Worm (Caenorhabditis elegans) whole organism, mixed stage, embryonic: ENCODE measurements around the gene ora-1.

Experiments
- M03D4.4 ChIP-seq: sonication (generic microtip); optimal IDR thresholded peaks from 2 replicates; lab custom pipeline; 2017; ENCODE audit warnings: mild to moderate bottlenecking, missing genetic modification characterization, missing compliant biosample characterization
- bed-3 ChIP-seq: fragments of 200-800 bp; sonication (Bioruptor generic); optimal IDR thresholded peaks from 3 replicates; lab custom pipeline; 2018; ENCODE audit warnings: mild to moderate bottlenecking, missing genetic modification characterization, moderate library complexity, missing compliant biosample characterization
- blmp-1 ChIP-seq: fragments of 150-350 bp; optimal IDR thresholded peaks from 2 replicates; lab custom pipeline; 2014; ENCODE audit warnings: missing biosample characterization, missing genetic modification characterization
- ceh-39 ChIP-seq: fragments of 150-350 bp; optimal IDR thresholded peaks from 2 replicates; lab custom pipeline; 2014; ENCODE audit warnings: missing biosample characterization, missing genetic modification characterization
- ceh-83 ChIP-seq: fragments of 200-800 bp; sonication (Bioruptor generic); optimal IDR thresholded peaks from 2 replicates; lab custom pipeline; 2018; ENCODE audit warnings: mild to moderate bottlenecking, missing genetic modification characterization, missing compliant biosample characterization
- cnd-1 ChIP-seq: fragments of 200-800 bp; sonication (Bioruptor generic); optimal IDR thresholded peaks from 2 replicates; lab custom pipeline; 2018; ENCODE audit warnings: mild to moderate bottlenecking, missing genetic modification characterization, missing compliant biosample characterization
- drap-1 ChIP-seq: fragments of 200-800 bp; sonication (Bioruptor generic); optimal IDR thresholded peaks from 3 replicates; lab custom pipeline; 2018; ENCODE audit warnings: mild to moderate bottlenecking, missing genetic modification characterization, missing compliant biosample characterization
- elt-1 ChIP-seq: sonication (generic microtip); optimal IDR thresholded peaks from 2 replicates; lab custom pipeline; 2017; ENCODE audit warnings: missing genetic modification characterization, mild to moderate bottlenecking, missing compliant biosample characterization, antibody characterized with exemption, moderate library complexity, borderline replicate concordance; ENCODE audit not compliant: insufficient read depth
- elt-3 ChIP-seq: fragments of 150-350 bp; optimal IDR thresholded peaks from 2 replicates; lab custom pipeline; 2014; ENCODE audit warnings: missing biosample characterization, missing genetic modification characterization
- ham-2 ChIP-seq: fragments of 200-800 bp; sonication (Bioruptor generic); optimal IDR thresholded peaks from 2 replicates; lab custom pipeline; 2018; ENCODE audit warnings: mild to moderate bottlenecking, missing genetic modification characterization, missing compliant biosample characterization
- hlh-1 ChIP-seq: fragments of 150-350 bp; optimal IDR thresholded peaks from 2 replicates; lab custom pipeline; 2014; ENCODE audit warnings: missing biosample characterization, missing genetic modification reagents, missing genetic modification characterization
- lin-13 ChIP-seq: fragments of 150-350 bp; optimal IDR thresholded peaks from 2 replicates; lab custom pipeline; 2014; ENCODE audit warnings: missing biosample characterization, missing genetic modification characterization
- lin-32 ChIP-seq: fragments of 200-800 bp; sonication (Bioruptor generic); optimal IDR thresholded peaks from 2 replicates; lab custom pipeline; 2018; ENCODE audit warnings: mild to moderate bottlenecking, missing genetic modification characterization, missing compliant biosample characterization
- lsy-2 ChIP-seq: fragments of 150-350 bp; optimal IDR thresholded peaks from 2 replicates; lab custom pipeline; 2014; ENCODE audit warnings: missing biosample characterization, missing genetic modification characterization
- mab-5 ChIP-seq: fragments of 150-350 bp; optimal IDR thresholded peaks from 2 replicates; lab custom pipeline; 2014; ENCODE audit warnings: missing biosample characterization, missing genetic modification characterization
- mep-1 ChIP-seq: fragments of 150-350 bp; optimal IDR thresholded peaks from 2 replicates; lab custom pipeline; 2017; ENCODE audit warnings: missing biosample characterization, missing genetic modification reagents, missing genetic modification characterization, inconsistent platforms
- mls-2 ChIP-seq: sonication (generic microtip); optimal IDR thresholded peaks from 2 replicates; lab custom pipeline; 2016; ENCODE audit warnings: mild to moderate bottlenecking, missing genetic modification characterization, moderate library complexity, missing compliant biosample characterization
- nhr-12 ChIP-seq: fragments of 150-350 bp; optimal IDR thresholded peaks from 2 replicates; lab custom pipeline; 2014; ENCODE audit warnings: missing biosample characterization, missing genetic modification characterization
- nhr-2 ChIP-seq: fragments of 150-350 bp; optimal IDR thresholded peaks from 2 replicates; lab custom pipeline; 2014; ENCODE audit warnings: missing biosample characterization, missing genetic modification characterization
- nhr-237 ChIP-seq: fragments of 150-350 bp; optimal IDR thresholded peaks from 2 replicates; lab custom pipeline; 2014; ENCODE audit warnings: missing biosample characterization, missing genetic modification characterization
- nhr-28 ChIP-seq: fragments of 150-350 bp; optimal IDR thresholded peaks from 2 replicates; lab custom pipeline; 2014; ENCODE audit warnings: missing biosample characterization, missing genetic modification characterization
- nhr-76 ChIP-seq: sonication (generic microtip); optimal IDR thresholded peaks from 2 replicates; lab custom pipeline; 2017; ENCODE audit warnings: missing biosample characterization, missing genetic modification characterization
- pha-4 ChIP-seq: fragments of 150-350 bp; optimal IDR thresholded peaks from 2 replicates; lab custom pipeline; 2018; ENCODE audit warnings: missing biosample characterization, missing genetic modification reagents, missing genetic modification characterization
- sem-2 ChIP-seq: fragments of 200-800 bp; sonication (Bioruptor generic); optimal IDR thresholded peaks from 2 replicates; lab custom pipeline; 2018; ENCODE audit warnings: mild to moderate bottlenecking, missing genetic modification characterization, missing compliant biosample characterization
- snpc-4 ChIP-seq: fragments of 150-350 bp; optimal IDR thresholded peaks from 2 replicates; lab custom pipeline; 2014; ENCODE audit warnings: missing biosample characterization, missing genetic modification characterization
- sptf-1 ChIP-seq: sonication (generic microtip); optimal IDR thresholded peaks from 2 replicates; lab custom pipeline; 2017; ENCODE audit warnings: mild to moderate bottlenecking, missing genetic modification characterization, moderate library complexity, missing compliant biosample characterization
- tbx-8 ChIP-seq: fragments of 200-800 bp; sonication (Bioruptor generic); optimal IDR thresholded peaks from 2 replicates; lab custom pipeline; 2018; ENCODE audit warnings: mild to moderate bottlenecking, missing genetic modification characterization, moderate library complexity, missing compliant biosample characterization
- unc-120 ChIP-seq: sonication (generic microtip); optimal IDR thresholded peaks from 2 replicates; lab custom pipeline; 2017; ENCODE audit warnings: missing genetic modification characterization, missing compliant biosample characterization; ENCODE audit not compliant: poor library complexity, severe bottlenecking
- unc-62 ChIP-seq: fragments of 150-350 bp; optimal IDR thresholded peaks from 2 replicates; lab custom pipeline; 2014; ENCODE audit warnings: missing biosample characterization, missing genetic modification reagents, missing genetic modification characterization
- zip-8 ChIP-seq: fragments of 150-350 bp; optimal IDR thresholded peaks from 2 replicates; lab custom pipeline; 2014; ENCODE audit warnings: missing biosample characterization, missing genetic modification characterization
- ztf-11 ChIP-seq: fragments of 150-350 bp; optimal IDR thresholded peaks from 2 replicates; lab custom pipeline; 2014; ENCODE audit warnings: missing biosample characterization, missing genetic modification characterization

ora-1 gene

ce11 chrIV:8006161-8006560 is 28.5 kb downstream of the ora-1 start:
- TF ChIP-seq zip-8 (tag; lab: Kevin White, UChicago) (peak; percentile 51), snpc-4 (no peak), nhr-2 (tag; lab: Kevin White, UChicago) (peak; percentile 68), ceh-39 (tag; lab: Kevin White, UChicago) (no peak)

- TF ChIP-seq drap-1 (GFP tag; lab: Kevin White, UChicago) (no peak), mls-2 (tag; lab: Kevin White, UChicago) (no peak), elt-3 (tag; lab: Kevin White, UChicago) (no peak), zip-8 (tag; lab: Kevin White, UChicago) (no peak), tbx-8 (no peak), M03D4.4 (tag; lab: Kevin White, UChicago) (no peak), lsy-2 (tag; lab: Kevin White, UChicago) (no peak), unc-120 (tag; lab: Kevin White, UChicago) (no peak), sem-2 (GFP tag; lab: Kevin White, UChicago) (no peak), blmp-1 (no peak), mep-1 (tag; lab: Kevin White, UChicago) (no peak), mab-5 (tag; lab: Kevin White, UChicago) (no peak), sptf-1 (tag; lab: Kevin White, UChicago) (no peak), ztf-11 (tag; lab: Kevin White, UChicago) (no peak), nhr-237 (tag; lab: Kevin White, UChicago) (no peak), unc-62 (no peak)
These were observed 29.9 kb downstream of the ora-1 start for ce11 chrIV:8007549-8007948.

ce11 chrIV:8008137-8008536 is 30.4 kb downstream of the ora-1 start:
- TF ChIP-seq nhr-2 (tag; lab: Kevin White, UChicago) (peak; percentile 98), ham-2 (GFP tag; lab: Kevin White, UChicago) (peak; percentile 63), M03D4.4 (tag; lab: Kevin White, UChicago) (no peak), drap-1 (GFP tag; lab: Kevin White, UChicago) (no peak), tbx-8 (no peak), cnd-1 (tag; lab: Kevin White, UChicago) (peak; percentile 17), blmp-1 (no peak), lin-32 (GFP tag; lab: Kevin White, UChicago) (no peak), mls-2 (tag; lab: Kevin White, UChicago) (peak; percentile 0)

ce11 chrIV:8009374-8009773 is 31.7 kb downstream of the ora-1 start:
- TF ChIP-seq ham-2 (GFP tag; lab: Kevin White, UChicago) (peak; percentile 47), sem-2 (GFP tag; lab: Kevin White, UChicago) (no peak), zip-8 (tag; lab: Kevin White, UChicago) (no peak), mls-2 (tag; lab: Kevin White, UChicago) (peak; percentile 10), blmp-1 (peak; percentile 62), drap-1 (GFP tag; lab: Kevin White, UChicago) (no peak), nhr-2 (tag; lab: Kevin White, UChicago) (no peak)

- TF ChIP-seq lsy-2 (tag; lab: Kevin White, UChicago) = peak; percentile 5
- no peak for TF ChIP-seq drap-1 (GFP tag; lab: Kevin White, UChicago)
- TF ChIP-seq, all 35 proteins: peak for 1
These were observed 32.8 kb downstream of the ora-1 start for ce11 chrIV:8010521-8010920.

- TF ChIP-seq unc-120 (tag; lab: Kevin White, UChicago) = no peak
- peak; percentile 59 for TF ChIP-seq nhr-2 (tag; lab: Kevin White, UChicago)
These were observed 34.6 kb downstream of the ora-1 start, which contains the start of gene Y42H9B.3 for ce11 chrIV:8012330-8012729. Gene Y42H9B.3 (minus strand): TSS chrIV:8012430.

ce11 chrIV:8013849-8014248 is 36.2 kb downstream of the ora-1 start, which contains the start of gene C26B2.8:
Gene C26B2.8 (plus strand): TSS chrIV:8014149.
- no peak for TF ChIP-seq ceh-39 (tag; lab: Kevin White, UChicago)
- TF ChIP-seq pha-4 = no peak
- no peak for TF ChIP-seq hlh-1
- no peak for TF ChIP-seq ceh-83 (GFP tag; lab: Kevin White, UChicago)
- no peak for TF ChIP-seq elt-3 (tag; lab: Kevin White, UChicago)
- no peak for TF ChIP-seq nhr-12
- TF ChIP-seq nhr-28 = no peak
- no peak for TF ChIP-seq drap-1 (GFP tag; lab: Kevin White, UChicago)
- TF ChIP-seq nhr-76 (tag; lab: Kevin White, UChicago) = no peak
- no peak for TF ChIP-seq lin-32 (GFP tag; lab: Kevin White, UChicago)
- no peak for TF ChIP-seq nhr-2 (tag; lab: Kevin White, UChicago)
- no peak for TF ChIP-seq elt-1 (tag; lab: Kevin White, UChicago)
- no peak for TF ChIP-seq lsy-2 (tag; lab: Kevin White, UChicago)
- TF ChIP-seq unc-62 = no peak
- no peak for TF ChIP-seq zip-8 (tag; lab: Kevin White, UChicago)
- no peak for TF ChIP-seq blmp-1
- no peak for TF ChIP-seq lin-13 (tag; lab: Kevin White, UChicago)
- TF ChIP-seq bed-3 (GFP tag; lab: Kevin White, UChicago) = no peak
- TF ChIP-seq tbx-8 = no peak
- TF ChIP-seq cnd-1 (tag; lab: Kevin White, UChicago) = no peak
